Worm (Caenorhabditis elegans): ENCODE measurements around the gene C31H2.14.

ce11 chrX:5165037-5165436 is 17.0 kb downstream of the C31H2.14 start, which contains the start of gene mans-3:
- TF ChIP-seq ama-1 (optimal IDR thresholded peaks at IDR 0.05) (no peak), flt-1 (GFP tag; IDR thresholded peaks at IDR 0.05) (no peak), hmg-4 (GFP tag; optimal IDR thresholded peaks at IDR 0.05) (no peak), ets-7 (tag; optimal IDR thresholded peaks at IDR 0.05) (peak; percentile 17), B0310.2 (tag; optimal IDR thresholded peaks at IDR 0.05) (peak; percentile 27), pes-1 (GFP tag; IDR thresholded peaks at IDR 0.05) (peak; percentile 72; the same call in 1 of the 2 replicates), hmbx-1 (tag; optimal IDR thresholded peaks at IDR 0.05) (peak; percentile 17), ceh-13 (GFP tag; optimal IDR thresholded peaks at IDR 0.05) (peak; percentile 15)
